Worm (Caenorhabditis elegans) whole organism, L1 larva: Measurements from ENCODE around the gene ugt-66.

Experiments
- ama-1 ChIP-seq: fragments of 150-350 bp; optimal IDR thresholded peaks from 2 replicates; lab custom pipeline; 2014
- egl-27 ChIP-seq, 2 experiments: fragments of 150-350 bp in 1 of 2; sonication (generic microtip); optimal IDR thresholded peaks; 3 replicates each; lab custom pipeline; 2017 to 2018; ENCODE audit warnings: missing biosample characterization in 2 of 2, missing genetic modification characterization in 2 of 2, missing genetic modification reagents in 2 of 2
- elt-3 ChIP-seq, 6 experiments: fragments of 150-350 bp in 1 of 6; sonication (generic microtip); optimal IDR thresholded peaks; 2 replicates each; lab custom pipeline; 2017 to 2018; ENCODE audit warnings: missing biosample characterization in 6 of 6, missing genetic modification characterization in 6 of 6, inconsistent platforms in 1 of 6
- fkh-10 ChIP-seq: sonication (generic microtip); optimal IDR thresholded peaks from 2 replicates; lab custom pipeline; 2017; ENCODE audit warnings: missing biosample characterization, missing genetic modification reagents, missing genetic modification characterization
- hpl-2 ChIP-seq: fragments of 150-350 bp; optimal IDR thresholded peaks from 2 replicates; lab custom pipeline; 2014; ENCODE audit warnings: missing biosample characterization, missing genetic modification reagents, missing genetic modification characterization
- lin-13 ChIP-seq: fragments of 150-350 bp; optimal IDR thresholded peaks from 2 replicates; lab custom pipeline; 2014; ENCODE audit warnings: missing biosample characterization, missing genetic modification reagents, missing genetic modification characterization
- mab-9 ChIP-seq: fragments of 200-800 bp; sonication (Bioruptor generic); IDR thresholded peaks from 2 replicates; pipeline ENCODE4 v1.3.6; 2022; ENCODE audit warnings: missing genetic modification reagents, missing genetic modification characterization, missing compliant biosample characterization
- nhr-11 ChIP-seq: fragments of 150-350 bp; optimal IDR thresholded peaks from 2 replicates; lab custom pipeline; 2014; ENCODE audit warnings: missing biosample characterization, missing genetic modification characterization
- snpc-4 ChIP-seq: fragments of 150-350 bp; optimal IDR thresholded peaks from 2 replicates; lab custom pipeline; 2014; ENCODE audit warnings: missing biosample characterization, missing genetic modification characterization
- ztf-4 ChIP-seq: fragments of 150-350 bp; optimal IDR thresholded peaks from 2 replicates; lab custom pipeline; 2014; ENCODE audit warnings: missing biosample characterization, missing genetic modification characterization

ce11 chrIII:6207046-6207445 is 12.7 kb upstream of the ugt-66 start:
- TF ChIP-seq nhr-11 (no peak), hpl-2 (GFP tag; lab: Kevin White, UChicago) (no peak), ama-1 (lab: Kevin White, UChicago) (no peak), fkh-10 (no peak), egl-27 (tag; optimal IDR thresholded peaks at IDR 0.05; lab: Kevin White, UChicago) (no peak), mab-9 (GFP tag; lab: Robert Waterston, UW) (no peak), lin-13 (GFP tag; lab: Kevin White, UChicago) (no peak), snpc-4 (tag; lab: Kevin White, UChicago) (no peak), ztf-4 (tag; lab: Kevin White, UChicago) (no peak), elt-3 (tag; optimal IDR thresholded peaks at IDR 0.05; lab: Kevin White, UChicago) (no peak)
